Worm (Caenorhabditis elegans): Measurements from ENCODE around the gene F14H12.7.

ce11 chrX:4353318-4353717, 9.1 kb downstream of the F14H12.7 start, which contains the start of gene col-165:
- TF ChIP-seq aly-2 (tag; optimal IDR thresholded peaks at IDR 0.05) = no peak
- TF ChIP-seq sem-4 (tag; optimal IDR thresholded peaks at IDR 0.05) = no peak
- no peak for TF ChIP-seq ztf-11 (tag; optimal IDR thresholded peaks at IDR 0.05)
- TF ChIP-seq ama-1 (optimal IDR thresholded peaks at IDR 0.05) = no peak
- no peak for TF ChIP-seq ceh-82 (tag; optimal IDR thresholded peaks at IDR 0.05)
- TF ChIP-seq nhr-237 (tag; optimal IDR thresholded peaks at IDR 0.05) = no peak

Measured in whole organism, L2 larva.